Worm (Caenorhabditis elegans) whole organism, L4 larva: ENCODE results near the gene F49H6.5.

Experiments
- F10B5.3 ChIP-seq: sonication (generic microtip); optimal IDR thresholded peaks from 2 replicates; lab custom pipeline; 2016; ENCODE audit warnings: mild to moderate bottlenecking, missing genetic modification characterization, missing compliant biosample characterization
- Y105C5A.15 ChIP-seq: fragments of 200-800 bp; sonication (Bioruptor generic); IDR thresholded peaks from 2 replicates; pipeline ENCODE4 v1.3.6; 2022; ENCODE audit warnings: missing genetic modification characterization, missing compliant biosample characterization
- ZK337.2 ChIP-seq: fragments of 200-800 bp; sonication (Bioruptor generic); IDR thresholded peaks from 2 replicates; pipeline ENCODE4 v1.3.6; 2022; ENCODE audit warnings: missing genetic modification reagents, missing genetic modification characterization, missing compliant biosample characterization
- aha-1 ChIP-seq: fragments of 150-350 bp; peaks from one replicate; lab custom pipeline; 2014; ENCODE audit warnings: missing biosample characterization, missing genetic modification characterization
- attf-4 ChIP-seq: sonication (generic microtip); optimal IDR thresholded peaks from 3 replicates; lab custom pipeline; 2017; ENCODE audit warnings: missing biosample characterization, missing genetic modification characterization
- ceh-32 ChIP-seq: sonication (generic microtip); optimal IDR thresholded peaks from 2 replicates; lab custom pipeline; 2016; ENCODE audit warnings: mild to moderate bottlenecking, missing genetic modification characterization, missing compliant biosample characterization; ENCODE audit not compliant: poor library complexity
- ceh-62 ChIP-seq: sonication (generic microtip); optimal IDR thresholded peaks from 2 replicates; lab custom pipeline; 2017; ENCODE audit warnings: missing biosample characterization, missing genetic modification characterization
- cey-2 ChIP-seq: sonication (generic microtip); optimal IDR thresholded peaks from 3 replicates; lab custom pipeline; 2017; ENCODE audit warnings: missing genetic modification characterization, mild to moderate bottlenecking, missing compliant biosample characterization, antibody characterized with exemption, borderline replicate concordance; ENCODE audit not compliant: insufficient read depth
- ctbp-1 ChIP-seq: fragments of 200-800 bp; sonication (Bioruptor generic); IDR thresholded peaks from 2 replicates; pipeline ENCODE4 v1.3.6; 2022; ENCODE audit warnings: missing genetic modification reagents, missing genetic modification characterization, missing compliant biosample characterization
- daf-8 ChIP-seq: fragments of 200-800 bp; sonication (Bioruptor generic); IDR thresholded peaks from 2 replicates; pipeline ENCODE4 v1.3.6; 2022; ENCODE audit warnings: missing genetic modification characterization, missing compliant biosample characterization
- duxl-1 ChIP-seq: sonication (generic microtip); optimal IDR thresholded peaks from 2 replicates; lab custom pipeline; 2016; ENCODE audit warnings: mild to moderate bottlenecking, missing genetic modification characterization, moderate library complexity, missing compliant biosample characterization; ENCODE audit not compliant: poor library complexity
- dve-1 ChIP-seq: sonication (generic microtip); optimal IDR thresholded peaks from 2 replicates; lab custom pipeline; 2017; ENCODE audit warnings: antibody characterized with exemption, mild to moderate bottlenecking, missing genetic modification characterization, missing compliant biosample characterization; ENCODE audit not compliant: insufficient read depth
- egl-43 ChIP-seq: fragments of 200-800 bp; sonication (Bioruptor generic); IDR thresholded peaks from 2 replicates; pipeline ENCODE4 v1.3.6; 2022; ENCODE audit warnings: missing genetic modification reagents, missing genetic modification characterization, missing compliant biosample characterization
- fkh-10 ChIP-seq: fragments of 150-350 bp; optimal IDR thresholded peaks from 2 replicates; lab custom pipeline; 2014; ENCODE audit warnings: missing biosample characterization, missing genetic modification reagents, missing genetic modification characterization
- gei-8 ChIP-seq: fragments of 200-800 bp; sonication (Bioruptor generic); optimal IDR thresholded peaks from 2 replicates; lab custom pipeline; 2018; ENCODE audit warnings: mild to moderate bottlenecking, missing genetic modification characterization, missing compliant biosample characterization
- hlh-11 ChIP-seq: fragments of 200-800 bp; sonication (Bioruptor generic); optimal IDR thresholded peaks from 2 replicates; lab custom pipeline; 2018; ENCODE audit warnings: mild to moderate bottlenecking, missing genetic modification characterization, missing compliant biosample characterization
- hmg-1.1 ChIP-seq: fragments of 200-800 bp; sonication (Bioruptor generic); IDR thresholded peaks from 2 replicates; pipeline ENCODE4 v1.3.6; 2022; ENCODE audit warnings: missing genetic modification reagents, missing genetic modification characterization, missing compliant biosample characterization
- jun-1 ChIP-seq: fragments of 150-350 bp; optimal IDR thresholded peaks from 2 replicates; lab custom pipeline; 2014; ENCODE audit warnings: missing biosample characterization, missing genetic modification reagents, missing genetic modification characterization
- lin-29 ChIP-seq: fragments of 200-800 bp; sonication (Bioruptor generic); IDR thresholded peaks from 2 replicates; pipeline ENCODE4 v1.3.6; 2022; ENCODE audit warnings: missing genetic modification reagents, missing genetic modification characterization, missing compliant biosample characterization
- lin-39 ChIP-seq: fragments of 150-350 bp; optimal IDR thresholded peaks from 2 replicates; lab custom pipeline; 2014; ENCODE audit warnings: missing biosample characterization, missing genetic modification reagents, missing genetic modification characterization
- mdt-29 ChIP-seq: fragments of 200-800 bp; sonication (Bioruptor generic); IDR thresholded peaks from 2 replicates; pipeline ENCODE4 v1.3.6; 2022; ENCODE audit warnings: missing genetic modification reagents, missing genetic modification characterization, missing compliant biosample characterization
- mep-1 ChIP-seq: fragments of 150-350 bp; sonication (generic microtip); optimal IDR thresholded peaks from 3 replicates; lab custom pipeline; 2014; ENCODE audit warnings: missing biosample characterization, missing genetic modification characterization
- mes-2 ChIP-seq: sonication (generic microtip); optimal IDR thresholded peaks from 2 replicates; lab custom pipeline; 2016; ENCODE audit warnings: missing genotype, mild to moderate bottlenecking, missing genetic modification characterization, missing compliant biosample characterization; ENCODE audit not compliant: poor library complexity, severe bottlenecking
- mxl-2 ChIP-seq: fragments of 200-800 bp; sonication (Bioruptor generic); conservative IDR thresholded peaks from 2 replicates; pipeline ENCODE4 v1.3.6; 2022; ENCODE audit warnings: missing genetic modification reagents, missing genetic modification characterization, missing compliant biosample characterization
- nhr-102 ChIP-seq: sonication (generic microtip); optimal IDR thresholded peaks from 2 replicates; lab custom pipeline; 2016; ENCODE audit warnings: mild to moderate bottlenecking, missing genetic modification characterization, moderate library complexity, missing compliant biosample characterization
- nhr-237 ChIP-seq: sonication (generic microtip); optimal IDR thresholded peaks from 2 replicates; lab custom pipeline; 2017; ENCODE audit warnings: missing biosample characterization, missing genetic modification characterization
- nhr-25 ChIP-seq: sonication (generic microtip); optimal IDR thresholded peaks from 2 replicates; lab custom pipeline; 2017; ENCODE audit warnings: missing genetic modification characterization, mild to moderate bottlenecking, missing compliant biosample characterization, antibody characterized with exemption, moderate library complexity, borderline replicate concordance; ENCODE audit not compliant: insufficient read depth
- nhr-41 ChIP-seq: fragments of 200-800 bp; sonication (Bioruptor generic); IDR thresholded peaks from 2 replicates; pipeline ENCODE4 v1.3.6; 2022; ENCODE audit warnings: missing genetic modification reagents, missing genetic modification characterization, missing compliant biosample characterization
- nhr-42 ChIP-seq: fragments of 200-800 bp; sonication (Bioruptor generic); IDR thresholded peaks from 2 replicates; pipeline ENCODE4 v1.3.6; 2022; ENCODE audit warnings: missing genetic modification characterization, missing compliant biosample characterization
- nhr-48 ChIP-seq: sonication (generic microtip); optimal IDR thresholded peaks from 2 replicates; lab custom pipeline; 2016; ENCODE audit warnings: mild to moderate bottlenecking, missing genetic modification characterization, missing compliant biosample characterization
- nhr-6 ChIP-seq: fragments of 150-350 bp; optimal IDR thresholded peaks from 2 replicates; lab custom pipeline; 2014; ENCODE audit warnings: missing biosample characterization, missing genetic modification characterization
- rbr-2 ChIP-seq: sonication (generic microtip); optimal IDR thresholded peaks from 2 replicates; lab custom pipeline; 2016; ENCODE audit warnings: missing genotype, missing genetic modification characterization, missing compliant biosample characterization
- saeg-2 ChIP-seq: fragments of 200-800 bp; sonication (Bioruptor generic); IDR thresholded peaks from 2 replicates; pipeline ENCODE4 v1.3.6; 2022; ENCODE audit warnings: missing genetic modification reagents, missing genetic modification characterization, missing compliant biosample characterization
- set-16 ChIP-seq: fragments of 200-800 bp; sonication (Bioruptor generic); IDR thresholded peaks from 2 replicates; pipeline ENCODE4 v1.3.6; 2022; ENCODE audit warnings: missing genetic modification reagents, missing genetic modification characterization, missing compliant biosample characterization
- spr-1 ChIP-seq: sonication (generic microtip); optimal IDR thresholded peaks from 2 replicates; lab custom pipeline; 2016; ENCODE audit warnings: mild to moderate bottlenecking, missing genetic modification characterization, missing compliant biosample characterization
- tra-1 ChIP-seq: fragments of 200-800 bp; sonication (Bioruptor generic); IDR thresholded peaks from 2 replicates; pipeline ENCODE4 v1.3.6; 2022; ENCODE audit warnings: missing genetic modification reagents, missing genetic modification characterization, missing compliant biosample characterization
- unc-39 ChIP-seq: sonication (generic microtip); optimal IDR thresholded peaks from 2 replicates; lab custom pipeline; 2017; ENCODE audit warnings: missing biosample characterization, missing genetic modification characterization
- zag-1 ChIP-seq: fragments of 150-350 bp; optimal IDR thresholded peaks from 2 replicates; lab custom pipeline; 2014; ENCODE audit warnings: missing biosample characterization, missing genetic modification characterization
- zfp-3 ChIP-seq: fragments of 200-800 bp; sonication (Bioruptor generic); conservative IDR thresholded peaks from 2 replicates; pipeline ENCODE4 v1.3.6; 2022; ENCODE audit warnings: missing genetic modification reagents, missing genetic modification characterization, missing compliant biosample characterization
- ztf-11 ChIP-seq: fragments of 150-350 bp; optimal IDR thresholded peaks from 2 replicates; lab custom pipeline; 2014; ENCODE audit warnings: missing biosample characterization, missing genetic modification characterization

Gene F49H6.5

DNA sequence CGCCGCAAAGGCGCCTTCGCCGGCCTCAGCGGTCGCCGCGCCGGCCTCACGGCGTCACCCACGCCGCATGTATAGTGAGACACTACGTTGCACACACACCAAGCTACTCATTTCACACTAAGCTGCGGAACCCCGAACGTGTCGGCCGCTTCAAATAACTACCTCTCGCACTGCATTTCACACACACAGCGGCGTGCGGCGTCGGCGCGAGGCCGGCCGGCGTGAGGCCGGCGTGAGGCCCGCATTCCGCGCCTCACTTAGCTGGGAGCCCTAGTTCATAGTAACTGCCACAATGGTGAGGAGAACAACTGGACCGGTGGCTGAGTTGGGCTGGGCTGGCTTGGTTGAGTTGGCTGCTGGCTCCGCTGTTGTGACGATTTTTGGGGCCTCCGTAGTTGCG lies 941 bp upstream of the F49H6.5 start:
- TF ChIP-seq set-16, result peak; percentile 92
- TF ChIP-seq egl-43, result 0 out of 2 replicates have a peak, but pooled peaks have one; percentile 34
- TF ChIP-seq nhr-42 (GFP tag; lab: Robert Waterston, UW), result peak; percentile 36; the same call in 1 of the 2 replicates

DNA sequence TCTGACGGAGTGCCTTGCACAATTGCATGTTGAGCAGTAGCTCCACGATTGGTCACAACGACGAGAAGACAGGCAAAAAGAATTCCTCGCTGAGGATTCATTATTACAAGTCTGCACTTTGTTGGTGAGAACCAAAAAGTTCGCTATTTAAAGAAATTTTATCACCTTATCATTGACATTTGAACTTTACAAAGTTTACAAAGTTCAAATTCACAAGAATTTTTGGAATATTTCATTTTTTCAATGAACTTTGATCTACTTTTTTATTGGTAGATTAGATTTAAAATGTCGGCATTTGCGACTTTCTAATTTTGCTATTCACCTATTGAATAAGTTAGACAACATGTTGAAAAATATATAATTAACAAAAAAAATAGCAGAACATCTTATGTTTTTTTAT lies 3.2 kb downstream of the F49H6.5 start, which contains the start of gene F49H6.15:
Gene F49H6.15 (minus strand): TSS at position 101 of the 400 bp plus-strand sequence.
- TF ChIP-seq rbr-2 (tag; lab: Kevin White, UChicago) (no peak), zag-1 (tag; lab: Kevin White, UChicago) (no peak), egl-43 (no peak), zfp-3 (GFP tag; lab: Robert Waterston, UW) (no peak), nhr-48 (no peak), saeg-2 (GFP tag; lab: Robert Waterston, UW) (no peak), mdt-29 (GFP tag; lab: Robert Waterston, UW) (no peak), hlh-11 (tag; lab: Kevin White, UChicago) (no peak), unc-39 (no peak), mes-2 (no peak), ztf-11 (tag; lab: Kevin White, UChicago) (no peak), lin-39 (tag; lab: Kevin White, UChicago) (no peak), attf-4 (tag; lab: Kevin White, UChicago) (no peak), ctbp-1 (no peak), cey-2 (tag; lab: Kevin White, UChicago) (no peak)

DNA sequence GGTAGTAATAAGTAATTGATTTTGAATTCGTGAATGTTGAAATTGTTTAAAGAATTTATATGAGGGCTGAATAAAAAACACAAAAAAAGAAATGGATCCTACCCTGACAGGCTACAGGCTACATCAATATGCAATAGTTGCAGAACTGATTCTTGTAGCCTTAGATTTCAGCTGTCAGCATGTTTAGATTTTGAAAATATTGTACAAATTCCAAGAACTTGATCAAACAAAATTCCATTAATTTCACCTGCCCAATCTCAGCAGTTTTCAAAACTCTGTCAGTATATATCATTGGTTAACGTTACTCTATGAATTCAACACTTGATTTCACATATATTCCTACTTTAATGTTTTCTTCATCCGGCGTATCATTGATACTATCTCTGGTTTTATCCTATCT lies 7.4 kb downstream of the F49H6.5 start:
- TF ChIP-seq nhr-6 (tag; lab: Kevin White, UChicago) (no peak), nhr-237 (tag; lab: Kevin White, UChicago) (no peak), gei-8 (GFP tag; lab: Kevin White, UChicago) (no peak), nhr-48 (no peak), jun-1 (tag; lab: Kevin White, UChicago) (no peak), ceh-32 (tag; lab: Kevin White, UChicago) (no peak), mes-2 (no peak), tra-1 (GFP tag; lab: Robert Waterston, UW) (no peak)

DNA sequence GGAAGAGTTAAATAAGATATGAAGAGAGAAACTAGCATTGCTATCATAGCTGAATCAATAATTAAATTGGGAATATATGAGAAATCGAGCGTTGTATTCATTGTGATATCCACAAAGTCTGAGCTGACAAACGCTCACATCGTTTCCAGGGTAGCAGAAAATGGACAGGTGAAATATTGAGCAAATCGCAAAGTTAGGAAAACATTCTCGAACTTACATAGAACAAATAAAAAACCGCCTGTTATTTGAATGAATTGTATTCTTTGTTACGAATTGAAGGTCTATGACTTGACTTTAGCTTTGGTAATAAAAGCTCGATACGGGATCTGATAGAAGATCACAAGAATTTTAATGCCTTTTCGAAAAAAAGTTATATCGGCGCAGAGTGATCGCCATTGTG lies 12.8 kb downstream of the F49H6.5 start, which contains the start of gene srz-94:
Gene srz-94 (minus strand): TSS at position 101 of the 400 bp plus-strand sequence.
- TF ChIP-seq nhr-102 (tag; lab: Kevin White, UChicago) (no peak), fkh-10 (GFP tag; lab: Kevin White, UChicago) (no peak)

DNA sequence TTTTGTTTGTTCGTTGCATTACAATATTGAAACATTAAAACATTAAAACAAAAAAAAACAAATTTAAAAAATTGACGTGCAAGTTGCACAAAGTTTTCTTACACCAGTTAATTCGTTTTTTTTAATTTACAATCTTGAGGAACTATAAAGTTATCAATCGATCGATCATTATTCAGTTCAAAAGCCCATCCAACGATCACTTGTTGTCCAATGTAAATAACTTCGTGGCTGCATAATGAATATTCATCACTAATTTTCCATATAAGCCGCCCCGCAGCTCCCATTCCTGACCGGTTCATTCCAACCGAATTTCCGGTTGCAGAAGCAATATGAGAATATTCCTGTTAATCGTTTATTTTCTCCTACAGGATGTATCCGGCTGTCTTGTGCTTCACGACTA lies 19.2 kb downstream of the F49H6.5 start, which contains the start of gene hpo-33:
Gene hpo-33 (plus strand): TSS at position 301 of the 400 bp plus-strand sequence.
- no peak for TF ChIP-seq ZK337.2
- no peak for TF ChIP-seq nhr-41
- TF ChIP-seq jun-1 (tag; lab: Kevin White, UChicago), result no peak
- no peak for TF ChIP-seq mxl-2 (GFP tag; lab: Robert Waterston, UW)
- TF ChIP-seq lin-29 (GFP tag; lab: Robert Waterston, UW), result no peak
- no peak for TF ChIP-seq duxl-1 (tag; lab: Kevin White, UChicago)
- TF ChIP-seq daf-8 (GFP tag; lab: Robert Waterston, UW), result no peak
- TF ChIP-seq spr-1 (tag; lab: Kevin White, UChicago), result no peak
- TF ChIP-seq dve-1, result no peak
- TF ChIP-seq zag-1 (tag; lab: Kevin White, UChicago), result no peak
- no peak for TF ChIP-seq F10B5.3 (tag; lab: Kevin White, UChicago)
- TF ChIP-seq lin-39 (tag; lab: Kevin White, UChicago), result no peak
- TF ChIP-seq Y105C5A.15, result no peak
- no peak for TF ChIP-seq mep-1 (tag; lab: Kevin White, UChicago)
- TF ChIP-seq nhr-25 (tag; lab: Kevin White, UChicago), result no peak
- TF ChIP-seq ceh-62 (tag; lab: Kevin White, UChicago), result no peak
- TF ChIP-seq aha-1, result no peak
- no peak for TF ChIP-seq ceh-32 (tag; lab: Kevin White, UChicago)
- TF ChIP-seq hmg-1.1 (GFP tag; lab: Robert Waterston, UW), result no peak
